Worm (Caenorhabditis elegans) whole organism, L1 larva: ENCODE data around the gene T22B7.22.

Source experiments
- aly-2 ChIP-seq: fragments of 150-350 bp; optimal IDR thresholded peaks from 2 replicates; lab custom pipeline; 2014; ENCODE audit warnings: missing biosample characterization, missing genetic modification characterization
- fos-1 ChIP-seq: fragments of 150-350 bp; optimal IDR thresholded peaks from 2 replicates; lab custom pipeline; 2014; ENCODE audit warnings: missing biosample characterization, missing genetic modification characterization
- lin-13 ChIP-seq: fragments of 150-350 bp; optimal IDR thresholded peaks from 2 replicates; lab custom pipeline; 2014; ENCODE audit warnings: missing biosample characterization, missing genetic modification reagents, missing genetic modification characterization
- lin-39 ChIP-seq: fragments of 150-350 bp; optimal IDR thresholded peaks from 2 replicates; lab custom pipeline; 2014; ENCODE audit warnings: missing biosample characterization, missing genetic modification reagents, missing genetic modification characterization
- lsy-2 ChIP-seq, 2 experiments: fragments of 150-350 bp; optimal IDR thresholded peaks; 2 replicates each; lab custom pipeline; 2014; ENCODE audit warnings: missing biosample characterization in 2 of 2, missing genetic modification characterization in 2 of 2
- nhr-85 ChIP-seq: sonication (generic microtip); peaks from one replicate; lab custom pipeline; 2016; ENCODE audit warnings: missing genetic modification characterization, inconsistent platforms, missing compliant biosample characterization
- skn-1 ChIP-seq: fragments of 150-350 bp; optimal IDR thresholded peaks from 2 replicates; lab custom pipeline; 2014; ENCODE audit warnings: missing biosample characterization, missing genetic modification characterization
- snpc-4 ChIP-seq: fragments of 150-350 bp; optimal IDR thresholded peaks from 2 replicates; lab custom pipeline; 2014; ENCODE audit warnings: missing biosample characterization, missing genetic modification characterization

DNA sequence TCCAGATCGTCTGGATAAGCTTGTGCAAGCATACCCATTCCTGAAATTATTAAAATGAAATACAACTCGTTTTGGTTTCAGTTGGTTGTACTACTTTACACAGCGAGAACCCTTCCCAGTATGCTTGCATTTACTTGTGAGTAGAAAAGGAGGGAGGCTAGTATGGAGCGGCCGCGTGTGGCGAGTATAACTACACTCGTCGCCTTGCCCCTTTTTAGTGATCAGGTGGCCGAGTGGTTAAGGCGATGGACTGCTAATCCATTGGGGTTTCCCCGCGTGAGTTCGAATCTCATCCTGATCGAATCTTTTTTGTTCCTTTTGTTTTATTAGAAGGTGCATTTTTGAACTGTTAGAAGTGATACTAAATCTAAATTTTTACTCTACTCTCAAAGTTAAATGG lies 48.0 kb downstream of the T22B7.22 start:
- TF ChIP-seq lin-39 (tag; lab: Kevin White, UChicago) = no peak
- peak; percentile 10 for TF ChIP-seq aly-2 (tag; lab: Kevin White, UChicago)
- no peak for TF ChIP-seq lin-13 (GFP tag; lab: Kevin White, UChicago)
- peak in 1 of 2 experiments; percentile 31 for TF ChIP-seq lsy-2 (tag; optimal IDR thresholded peaks at IDR 0.05; lab: Kevin White, UChicago)
- peak; percentile 35 for TF ChIP-seq fos-1 (tag; lab: Kevin White, UChicago)
- no peak for TF ChIP-seq skn-1 (tag; lab: Kevin White, UChicago)
- peak; percentile 68 for TF ChIP-seq nhr-85 (tag; lab: Kevin White, UChicago)
- peak; percentile 11 for TF ChIP-seq snpc-4 (tag; lab: Kevin White, UChicago)
